Worm (Caenorhabditis elegans): Measurements from ENCODE around the gene kgb-2.

kgb-2 gene

ce11 chrIV:3654214-3654613 lies 47.6 kb downstream of the kgb-2 start (continued):
- TF ChIP-seq gei-8 (GFP tag; optimal IDR thresholded peaks at IDR 0.05) (peak; percentile 31), nhr-25 (tag; optimal IDR thresholded peaks at IDR 0.05; ENCODE audit: borderline replicate concordance, insufficient read depth) (peak; percentile 53), hmg-1.1 (GFP tag; IDR thresholded peaks at IDR 0.05) (0 out of 2 replicates have a peak, but pooled peaks have one; percentile 20), saeg-2 (GFP tag; IDR thresholded peaks at IDR 0.05) (peak; percentile 68; the same call in 1 of the 2 replicates), dpl-1 (GFP tag; optimal IDR thresholded peaks at IDR 0.05) (peak; percentile 24), nhr-11 (tag; optimal IDR thresholded peaks at IDR 0.05) (peak; percentile 82), dve-1 (tag; optimal IDR thresholded peaks at IDR 0.05; ENCODE audit: insufficient read depth) (peak; percentile 72), daf-16 (GFP tag; optimal IDR thresholded peaks at IDR 0.05) (peak in 1 of 2 experiments; percentile 90), daf-16 (tag; optimal IDR thresholded peaks at IDR 0.05) (peak; percentile 82), rbr-2 (tag; optimal IDR thresholded peaks at IDR 0.05) (peak; percentile 28), lin-1 (GFP tag; IDR thresholded peaks at IDR 0.05) (peak; percentile 53; the same call in 1 of the 2 replicates), mdt-29 (GFP tag; IDR thresholded peaks at IDR 0.05) (peak; percentile 82), Y105C5A.15 (GFP tag; IDR thresholded peaks at IDR 0.05) (no peak), aly-2 (tag; optimal IDR thresholded peaks at IDR 0.05) (no peak), Y48G9A.11 (GFP tag; IDR thresholded peaks at IDR 0.05) (no peak), ama-1 (optimal IDR thresholded peaks at IDR 0.05) (no peak), ceh-44 (GFP tag; IDR thresholded peaks at IDR 0.05) (no peak), tra-1 (GFP tag; IDR thresholded peaks at IDR 0.05) (peak; percentile 74), lin-38 (GFP tag; IDR thresholded peaks at IDR 0.05) (peak; percentile 45; the same call in 1 of the 2 replicates), set-16 (GFP tag; IDR thresholded peaks at IDR 0.05) (peak; percentile 58), ceh-28 (tag; optimal IDR thresholded peaks at IDR 0.05) (no peak), pha-4 (GFP tag; IDR thresholded peaks at IDR 0.05) (peak; percentile 39; the same call in 1 of the 2 replicates), pha-4 (tag; optimal IDR thresholded peaks at IDR 0.05) (no peak), mdl-1 (tag; optimal IDR thresholded peaks at IDR 0.05) (peak; percentile 73 to 79)

ce11 chrIV:3654823-3655222 lies 48.2 kb downstream of the kgb-2 start:
- no peak for TF ChIP-seq egl-43 (GFP tag; IDR thresholded peaks at IDR 0.05)
- no peak for TF ChIP-seq zag-1 (tag; optimal IDR thresholded peaks at IDR 0.05)
- no peak for TF ChIP-seq ama-1 (optimal IDR thresholded peaks at IDR 0.05)
- TF ChIP-seq R02D3.7 (tag; optimal IDR thresholded peaks at IDR 0.05), result no peak
- TF ChIP-seq mdt-29 (GFP tag; IDR thresholded peaks at IDR 0.05), result no peak
- TF ChIP-seq tra-1 (GFP tag; IDR thresholded peaks at IDR 0.05), result no peak
- TF ChIP-seq gei-8 (GFP tag; optimal IDR thresholded peaks at IDR 0.05), result no peak
- TF ChIP-seq cey-2 (tag; optimal IDR thresholded peaks at IDR 0.05; ENCODE audit: borderline replicate concordance, insufficient read depth), result no peak
- TF ChIP-seq madf-5 (GFP tag; IDR thresholded peaks at IDR 0.05), result no peak

- TF ChIP-seq ces-1 (GFP tag; optimal IDR thresholded peaks at IDR 0.05), result no peak
- TF ChIP-seq nhr-11 (tag; optimal IDR thresholded peaks at IDR 0.05), result peak; percentile 52
- TF ChIP-seq aha-1 (tag), result peak; percentile 87
- TF ChIP-seq unc-62 (GFP tag; optimal IDR thresholded peaks at IDR 0.05 in 1 of 2), result peak in 1 of 2 experiments; percentile 60
- no peak for TF ChIP-seq unc-62 (tag; optimal IDR thresholded peaks at IDR 0.05)
- TF ChIP-seq duxl-1 (tag; optimal IDR thresholded peaks at IDR 0.05; ENCODE audit: poor library complexity), result no peak
- TF ChIP-seq nhr-28 (tag; optimal IDR thresholded peaks at IDR 0.05), result no peak
- TF ChIP-seq daf-16 (GFP tag; optimal IDR thresholded peaks at IDR 0.05), result peak in 1 of 2 experiments; percentile 66
- no peak for TF ChIP-seq daf-16 (tag; optimal IDR thresholded peaks at IDR 0.05)
- peak in 1 of 2 experiments; percentile 2 for TF ChIP-seq hif-1 (tag; optimal IDR thresholded peaks at IDR 0.05)
- no peak for TF ChIP-seq dpl-1 (GFP tag; optimal IDR thresholded peaks at IDR 0.05)
Observed at ce11 chrIV:3655896-3656295, 49.3 kb downstream of the kgb-2 start.

Measured in whole organism, L4 larva.